Fruit fly (Drosophila melanogaster): Measurements from ENCODE around the gene CG4362.

dm6 chr3R:20273568-20273967 is 33.8 kb downstream of the CG4362 start:
- TF ChIP-seq ftz-f1 (GFP tag; optimal IDR thresholded peaks at IDR 0.05) (no peak), CG7786 (GFP tag; optimal IDR thresholded peaks at IDR 0.05) (no peak), CG1024 (GFP tag; IDR thresholded peaks at IDR 0.05) (no peak), CG34376 (GFP tag; optimal IDR thresholded peaks at IDR 0.05) (no peak), Xrp1 (GFP tag; IDR thresholded peaks at IDR 0.05) (no peak), D19B (GFP tag; optimal IDR thresholded peaks at IDR 0.05) (no peak), MESR4 (GFP tag; optimal IDR thresholded peaks at IDR 0.05) (no peak), jing (GFP tag; optimal IDR thresholded peaks at IDR 0.05) (no peak), CG10431 (GFP tag; optimal IDR thresholded peaks at IDR 0.05) (no peak)
